Fruit fly (Drosophila melanogaster) whole organism, embryonic: ENCODE data around the gene CG32102.

Experiments used
- ATbp ChIP-seq: fragments of 200-800 bp; sonication (Bioruptor generic); optimal IDR thresholded peaks from 2 replicates; lab custom pipeline; 2017; ENCODE audit warnings: missing biosample characterization, mild to moderate bottlenecking, missing genetic modification characterization, missing genetic modification reagents
- B-H1 ChIP-seq: fragments of 200-800 bp; sonication (Bioruptor generic); IDR thresholded peaks from 3 replicates; pipeline ENCODE4 v1.3.6; 2022; ENCODE audit warnings: missing biosample characterization, missing genetic modification characterization
- CG10147 ChIP-seq: fragments of 200-800 bp; sonication (Bioruptor generic); optimal IDR thresholded peaks from 2 replicates; lab custom pipeline; 2019; ENCODE audit warnings: missing biosample characterization, mild to moderate bottlenecking, missing genetic modification characterization, moderate library complexity
- CG1024 ChIP-seq: fragments of 200-800 bp; sonication (Bioruptor generic); IDR thresholded peaks from 2 replicates; pipeline ENCODE4 v1.3.6; 2022; ENCODE audit warnings: missing biosample characterization, missing genetic modification characterization
- CG12659 ChIP-seq: fragments of 200-800 bp; sonication (Bioruptor generic); optimal IDR thresholded peaks from 3 replicates; lab custom pipeline; 2017; ENCODE audit warnings: mild to moderate bottlenecking, missing biosample characterization, missing genetic modification reagents, missing genetic modification characterization
- CG12769 ChIP-seq: fragments of 200-800 bp; sonication (Bioruptor generic); optimal IDR thresholded peaks from 2 replicates; lab custom pipeline; 2019; ENCODE audit warnings: missing biosample characterization, mild to moderate bottlenecking, missing genetic modification characterization, moderate library complexity
- CG14667 ChIP-seq: fragments of 200-800 bp; sonication (Bioruptor generic); IDR thresholded peaks from 2 replicates; pipeline ENCODE4 v1.3.6; 2022; ENCODE audit warnings: missing biosample characterization, missing genetic modification characterization
- CG17186 ChIP-seq: fragments of 200-800 bp; sonication (Bioruptor generic); optimal IDR thresholded peaks from 3 replicates; lab custom pipeline; 2017; ENCODE audit warnings: missing biosample characterization, missing genetic modification reagents, missing genetic modification characterization
- CG2678 ChIP-seq: fragments of 200-800 bp; sonication (Bioruptor generic); optimal IDR thresholded peaks from 3 replicates; lab custom pipeline; 2019; ENCODE audit warnings: missing biosample characterization, mild to moderate bottlenecking, missing genetic modification characterization, moderate library complexity
- CG31365 ChIP-seq: fragments of 200-800 bp; sonication (Bioruptor generic); optimal IDR thresholded peaks from 2 replicates; lab custom pipeline; 2018; ENCODE audit warnings: missing biosample characterization, mild to moderate bottlenecking, missing genetic modification characterization
- CG31441 ChIP-seq: fragments of 200-800 bp; sonication (Bioruptor generic); IDR thresholded peaks from 2 replicates; pipeline ENCODE4 v1.3.6; 2022; ENCODE audit warnings: missing biosample characterization, missing genetic modification characterization
- CG4328 ChIP-seq: fragments of 200-800 bp; sonication (Bioruptor generic); optimal IDR thresholded peaks from 3 replicates; lab custom pipeline; 2017; ENCODE audit warnings: missing biosample characterization, missing genetic modification reagents, missing genetic modification characterization
- CG8290 ChIP-seq, 3 experiments: fragments of 200-800 bp; sonication (Bioruptor generic); optimal IDR thresholded peaks; 2 replicates each; lab custom pipeline; 2016 to 2019; ENCODE audit warnings: missing biosample characterization in 3 of 3, missing genetic modification characterization in 3 of 3, mild to moderate bottlenecking in 2 of 3, moderate library complexity in 1 of 3
- CG8359 ChIP-seq: fragments of 200-800 bp; sonication (Bioruptor generic); optimal IDR thresholded peaks from 2 replicates; lab custom pipeline; 2017; ENCODE audit warnings: missing biosample characterization, mild to moderate bottlenecking, missing genetic modification characterization, borderline replicate concordance
- CG9609 ChIP-seq: fragments of 200-800 bp; sonication (Bioruptor generic); optimal IDR thresholded peaks from 3 replicates; lab custom pipeline; 2016; ENCODE audit warnings: missing biosample characterization, missing genetic modification characterization
- Camta ChIP-seq: fragments of 200-800 bp; sonication (Bioruptor generic); optimal IDR thresholded peaks from 2 replicates; lab custom pipeline; 2016; ENCODE audit warnings: missing biosample characterization, missing genetic modification characterization
- GATAe ChIP-seq: fragments of 200-800 bp; sonication (Bioruptor generic); conservative IDR thresholded peaks from 2 replicates; pipeline ENCODE4 v1.3.6; 2022; ENCODE audit warnings: missing biosample characterization, missing genetic modification characterization
- H15 ChIP-seq: fragments of 200-800 bp; sonication (Bioruptor generic); IDR thresholded peaks from 3 replicates; pipeline ENCODE4 v1.3.6; 2022; ENCODE audit warnings: missing biosample characterization, missing genetic modification characterization
- H2.0 ChIP-seq: fragments of 200-800 bp; sonication (Bioruptor generic); IDR thresholded peaks from 2 replicates; pipeline ENCODE4 v1.3.6; 2022; ENCODE audit warnings: missing biosample characterization, missing genetic modification characterization
- Hmr ChIP-seq: fragments of 200-800 bp; sonication (Bioruptor generic); optimal IDR thresholded peaks from 3 replicates; lab custom pipeline; 2017; ENCODE audit warnings: mild to moderate bottlenecking, missing biosample characterization, missing genetic modification reagents, missing genetic modification characterization
- MTF-1 ChIP-seq: fragments of 200-800 bp; sonication (Bioruptor generic); optimal IDR thresholded peaks from 2 replicates; lab custom pipeline; 2018; ENCODE audit warnings: missing biosample characterization, mild to moderate bottlenecking, missing genetic modification characterization, borderline replicate concordance
- Myb ChIP-seq: fragments of 200-800 bp; sonication (Bioruptor generic); optimal IDR thresholded peaks from 2 replicates; lab custom pipeline; 2016; ENCODE audit warnings: missing biosample characterization, missing genetic modification characterization
- Sox100B ChIP-seq: fragments of 200-800 bp; sonication (Bioruptor generic); optimal IDR thresholded peaks from 3 replicates; lab custom pipeline; 2018; ENCODE audit warnings: missing biosample characterization, mild to moderate bottlenecking, missing genetic modification characterization
- Stat92E ChIP-seq, 3 experiments: fragments of >200 bp in 2 of 3; fragments of 200-800 bp in 1 of 3; sonication (Bioruptor generic) in 1 of 3; optimal IDR thresholded peaks; 2 replicates each; lab custom pipeline; 2017 to 2019; ENCODE audit warnings: missing biosample characterization in 3 of 3, missing genetic modification characterization in 3 of 3, mild to moderate bottlenecking in 1 of 3, moderate library complexity in 1 of 3
- Taf1 ChIP-seq: fragments of 200-800 bp; sonication (Bioruptor generic); IDR thresholded peaks from 2 replicates; pipeline ENCODE4 v1.3.6; 2022; ENCODE audit warnings: missing biosample characterization, missing genetic modification characterization
- ara ChIP-seq: fragments of 200-800 bp; sonication (Bioruptor generic); IDR thresholded peaks from 2 replicates; pipeline ENCODE4 v1.3.6; 2022; ENCODE audit warnings: missing biosample characterization, missing genetic modification characterization
- br ChIP-seq: fragments of >200 bp; optimal IDR thresholded peaks from 2 replicates; lab custom pipeline; 2017
- cg ChIP-seq: fragments of 200-800 bp; sonication (Bioruptor generic); optimal IDR thresholded peaks from 3 replicates; lab custom pipeline; 2019; ENCODE audit warnings: missing biosample characterization, mild to moderate bottlenecking, missing genetic modification characterization, moderate library complexity
- chif ChIP-seq, 2 experiments: fragments of 200-800 bp; sonication (Bioruptor generic); optimal IDR thresholded peaks; 3 replicates each; lab custom pipeline; 2016; ENCODE audit warnings: missing biosample characterization in 2 of 2, missing genetic modification characterization in 2 of 2
- crol ChIP-seq: fragments of 200-800 bp; sonication (Bioruptor generic); IDR thresholded peaks from 2 replicates; pipeline ENCODE4 v1.3.6; 2022; ENCODE audit warnings: missing biosample characterization, missing genetic modification characterization
- dysf ChIP-seq: fragments of 200-800 bp; sonication (Bioruptor generic); IDR thresholded peaks from 3 replicates; pipeline ENCODE4 v1.3.6; 2022; ENCODE audit warnings: missing biosample characterization, missing genetic modification characterization
- gt ChIP-seq: fragments of 200-800 bp; sonication (Bioruptor generic); IDR thresholded peaks from 2 replicates; pipeline ENCODE4 v1.3.6; 2022; ENCODE audit warnings: missing biosample characterization, missing genetic modification characterization
- her ChIP-seq: fragments of 200-800 bp; sonication (Bioruptor generic); optimal IDR thresholded peaks from 2 replicates; lab custom pipeline; 2016; ENCODE audit warnings: missing biosample characterization, missing genetic modification characterization
- lilli ChIP-seq: fragments of 200-800 bp; sonication (Bioruptor generic); optimal IDR thresholded peaks from 3 replicates; lab custom pipeline; 2016; ENCODE audit warnings: missing biosample characterization, missing genetic modification characterization
- pfk ChIP-seq: fragments of 200-800 bp; sonication (Bioruptor generic); optimal IDR thresholded peaks from 2 replicates; lab custom pipeline; 2018; ENCODE audit warnings: missing biosample characterization, mild to moderate bottlenecking, missing genetic modification characterization, moderate library complexity
- pho ChIP-seq: fragments of 200-800 bp; sonication (Bioruptor generic); optimal IDR thresholded peaks from 2 replicates; lab custom pipeline; 2016; ENCODE audit warnings: missing biosample characterization, missing genetic modification characterization
- pros ChIP-seq: fragments of 200-800 bp; sonication (Bioruptor generic); optimal IDR thresholded peaks from 3 replicates; lab custom pipeline; 2019; ENCODE audit warnings: missing biosample characterization, mild to moderate bottlenecking, missing genetic modification characterization, moderate library complexity
- psq ChIP-seq: fragments of 200-800 bp; sonication (Bioruptor generic); optimal IDR thresholded peaks from 2 replicates; lab custom pipeline; 2017; ENCODE audit warnings: missing biosample characterization, missing genetic modification characterization
- rib ChIP-seq: fragments of 200-800 bp; sonication (Bioruptor generic); IDR thresholded peaks from 2 replicates; pipeline ENCODE4 v1.3.6; 2022; ENCODE audit warnings: missing biosample characterization, missing genetic modification characterization
- sim ChIP-seq: fragments of 200-800 bp; sonication (Bioruptor generic); IDR thresholded peaks from 2 replicates; pipeline ENCODE4 v1.3.6; 2022; ENCODE audit warnings: missing biosample characterization, missing genetic modification characterization
- ssp ChIP-seq: fragments of 200-800 bp; sonication (Bioruptor generic); IDR thresholded peaks from 2 replicates; pipeline ENCODE4 v1.3.6; 2022; ENCODE audit warnings: missing biosample characterization, missing genetic modification characterization
- stwl ChIP-seq: fragments of 200-800 bp; sonication (Bioruptor generic); optimal IDR thresholded peaks from 3 replicates; lab custom pipeline; 2018; ENCODE audit warnings: missing biosample characterization, mild to moderate bottlenecking, missing genetic modification characterization, moderate library complexity
- twi ChIP-seq: fragments of 200-800 bp; optimal IDR thresholded peaks from 2 replicates; lab custom pipeline; 2019; ENCODE audit warnings: missing biosample characterization, mild to moderate bottlenecking, missing genetic modification characterization, moderate library complexity
- zfh1 ChIP-seq: fragments of 200-800 bp; sonication (Bioruptor generic); IDR thresholded peaks from 3 replicates; pipeline ENCODE4 v1.3.6; 2022; ENCODE audit warnings: missing biosample characterization, missing genetic modification characterization

CG32102 gene

dm6 chr3L:12514762-12515215, 45.2 kb upstream of the CG32102 start, which contains the start of the genes sti and tral (continued):
- TF ChIP-seq chif (GFP tag; optimal IDR thresholded peaks at IDR 0.05; lab: Kevin White, UChicago) (peak; percentile 85 to 93), B-H1 (GFP tag; lab: Robert Waterston, UW) (peak; percentile 76), CG4328 (GFP tag; lab: Kevin White, UChicago) (peak; percentile 91), rib (GFP tag; lab: Robert Waterston, UW) (peak; percentile 85), CG9609 (GFP tag; lab: Kevin White, UChicago) (peak; percentile 94), Sox100B (GFP tag; lab: Kevin White, UChicago) (peak; percentile 77), CG12659 (GFP tag; lab: Kevin White, UChicago) (peak; percentile 92), Myb (peak; percentile 93), Stat92E (GFP tag; optimal IDR thresholded peaks at IDR 0.05; lab: Kevin White, UChicago) (peak in 1 of 3 experiments; percentile 2), zfh1 (GFP tag; lab: Robert Waterston, UW) (peak; percentile 86), lilli (GFP tag; lab: Kevin White, UChicago) (peak; percentile 97), gt (GFP tag; lab: Robert Waterston, UW) (peak; percentile 60; the same call in 1 of the 2 replicates), pho (GFP tag; lab: Kevin White, UChicago) (peak; percentile 95), CG14667 (GFP tag; lab: Robert Waterston, UW) (peak; percentile 83), cg (GFP tag; lab: Kevin White, UChicago) (no peak), CG8359 (GFP tag; lab: Kevin White, UChicago) (peak; percentile 59), Taf1 (peak; percentile 73), psq (GFP tag; lab: Kevin White, UChicago) (peak; percentile 74), pros (GFP tag; lab: Kevin White, UChicago) (peak; percentile 19), Camta (GFP tag; lab: Kevin White, UChicago) (peak; percentile 91), MTF-1 (GFP tag; lab: Kevin White, UChicago) (peak; percentile 4), H15 (GFP tag; lab: Robert Waterston, UW) (peak; percentile 71), H2.0 (GFP tag; lab: Robert Waterston, UW) (peak; percentile 69), Hmr (GFP tag; lab: Kevin White, UChicago) (peak; percentile 90), ara (GFP tag; lab: Robert Waterston, UW) (peak; percentile 87), GATAe (GFP tag; lab: Robert Waterston, UW) (no peak; the same call in 1 of the 2 replicates), twi (peak; percentile 69), CG31365 (tag; lab: Kevin White, UChicago) (peak; percentile 58), ATbp (GFP tag; lab: Kevin White, UChicago) (peak; percentile 60), pfk (GFP tag; lab: Kevin White, UChicago) (peak; percentile 54), br (lab: Kevin White, UChicago) (no peak), CG12769 (tag; lab: Kevin White, UChicago) (peak; percentile 87), CG1024 (peak; percentile 40; the same call in 1 of the 2 replicates), her (GFP tag; lab: Kevin White, UChicago) (peak; percentile 87), crol (GFP tag; lab: Robert Waterston, UW) (no peak), stwl (tag; lab: Kevin White, UChicago) (peak; percentile 86), CG17186 (GFP tag; lab: Kevin White, UChicago) (peak; percentile 94), CG2678 (peak; percentile 82), CG8290 (GFP tag; optimal IDR thresholded peaks at IDR 0.05; lab: Kevin White, UChicago) (peak; percentile 84), CG8290 (tag; optimal IDR thresholded peaks at IDR 0.05; lab: Kevin White, UChicago) (peak; percentile 54 to 75), ssp (GFP tag; lab: Robert Waterston, UW) (peak; percentile 70), sim (no peak; the same call in 1 of the 2 replicates), CG31441 (GFP tag; lab: Robert Waterston, UW) (peak; percentile 83; the same call in 1 of the 2 replicates), dysf (GFP tag; lab: Robert Waterston, UW) (peak; percentile 82), CG10147 (GFP tag; lab: Kevin White, UChicago) (peak; percentile 82)
